Fruit fly (Drosophila melanogaster) whole organism, adult: ENCODE measurements around the gene CG16853.

Experiments used
- CG1620 ChIP-seq: fragments of 200-800 bp; sonication (Bioruptor generic); optimal IDR thresholded peaks from 2 replicates; lab custom pipeline; 2016; ENCODE audit warnings: missing biosample characterization, missing genetic modification characterization
- CG33017 ChIP-seq: fragments of 200-800 bp; sonication (Bioruptor generic); optimal IDR thresholded peaks from 2 replicates; lab custom pipeline; 2018; ENCODE audit warnings: missing biosample characterization, mild to moderate bottlenecking, missing genetic modification characterization, moderate library complexity
- CG7101 ChIP-seq: fragments of 200-800 bp; sonication (Bioruptor generic); optimal IDR thresholded peaks from 2 replicates; lab custom pipeline; 2018; ENCODE audit warnings: missing biosample characterization, mild to moderate bottlenecking, missing genetic modification characterization, moderate library complexity
- Clk ChIP-seq: fragments of 200-800 bp; sonication (Bioruptor generic); optimal IDR thresholded peaks from 2 replicates; lab custom pipeline; 2017; ENCODE audit warnings: missing biosample characterization, missing genetic modification characterization
- Crg-1 ChIP-seq: fragments of 200-800 bp; sonication (Bioruptor generic); optimal IDR thresholded peaks from 2 replicates; lab custom pipeline; 2016; ENCODE audit warnings: missing biosample characterization, missing genetic modification characterization
- pad ChIP-seq: fragments of 200-800 bp; sonication (Bioruptor generic); optimal IDR thresholded peaks from 3 replicates; lab custom pipeline; 2017; ENCODE audit warnings: missing biosample characterization, missing genetic modification characterization, mild to moderate bottlenecking, moderate library complexity, missing genetic modification reagents
- toe ChIP-seq: fragments of 200-800 bp; sonication (Bioruptor generic); optimal IDR thresholded peaks from 2 replicates; lab custom pipeline; 2016; ENCODE audit warnings: missing biosample characterization, missing genetic modification characterization

dm6 chr2L:13548786-13549780 is 7.0 kb downstream of the CG16853 start, which contains the start of gene B4:
- TF ChIP-seq Crg-1 (GFP tag; lab: Kevin White, UChicago), result no peak
- TF ChIP-seq Clk (GFP tag; lab: Kevin White, UChicago), result no peak
- TF ChIP-seq CG7101 (tag; lab: Kevin White, UChicago), result peak; percentile 17
- no peak for TF ChIP-seq CG33017 (tag; lab: Kevin White, UChicago)
- peak; percentile 1 for TF ChIP-seq CG1620 (GFP tag; lab: Kevin White, UChicago)
- TF ChIP-seq pad (GFP tag; lab: Kevin White, UChicago), result peak; percentile 17
- TF ChIP-seq toe (GFP tag; lab: Kevin White, UChicago), result no peak
